Fruit fly (Drosophila melanogaster): ENCODE results near the gene ifc.

DNA sequence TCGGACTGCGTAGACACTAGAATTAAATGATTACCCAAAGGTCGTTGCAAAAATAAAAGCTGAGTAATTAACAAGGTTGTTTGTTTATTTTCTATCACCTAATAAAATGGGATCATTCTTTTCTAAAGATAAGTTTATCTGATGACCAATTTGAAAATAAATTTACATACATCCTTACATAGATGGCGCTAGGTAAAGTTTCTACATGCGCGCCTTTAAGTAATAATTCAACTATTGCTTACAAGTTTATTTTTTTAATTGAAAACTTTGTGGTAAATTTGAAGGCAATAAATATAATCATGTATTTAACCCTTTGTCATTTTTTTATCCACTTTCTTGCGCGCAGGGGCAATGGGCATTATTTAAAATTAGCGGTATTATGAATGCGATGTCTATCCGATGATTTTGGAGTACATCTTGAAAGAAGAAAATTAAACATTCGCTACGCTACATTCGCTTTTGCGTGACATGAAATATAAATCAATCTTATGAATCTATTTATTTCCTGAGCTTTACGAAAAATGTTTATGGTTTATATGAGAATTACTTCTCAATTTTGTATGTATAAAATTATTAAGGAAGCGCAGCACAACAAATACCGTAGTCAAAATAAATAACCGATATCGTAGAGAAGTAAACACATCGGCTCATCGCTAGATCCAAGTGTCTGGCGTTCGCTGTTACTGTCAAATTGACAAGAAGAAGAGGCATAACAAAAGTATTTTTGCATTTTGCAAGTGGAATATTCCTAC, 37.2 kb upstream of the ifc start, which contains the start of gene CG9044:
- TF ChIP-seq CG7786 (GFP tag; optimal IDR thresholded peaks at IDR 0.05) (peak; percentile 57), CG11723 (GFP tag; optimal IDR thresholded peaks at IDR 0.05) (no peak), CG5245 (GFP tag; optimal IDR thresholded peaks at IDR 0.05) (no peak), Poxn (GFP tag; IDR thresholded peaks at IDR 0.05) (no peak), dan (GFP tag; IDR thresholded peaks at IDR 0.05) (no peak), Dfd (GFP tag; optimal IDR thresholded peaks at IDR 0.05) (no peak), gfzf (GFP tag; optimal IDR thresholded peaks at IDR 0.05) (peak; percentile 19), gsb-n (tag; optimal IDR thresholded peaks at IDR 0.05) (no peak), Blimp-1 (GFP tag; optimal IDR thresholded peaks at IDR 0.05) (no peak), Ada2b (GFP tag; IDR thresholded peaks at IDR 0.05) (peak; percentile 45; the same call in 1 of the 2 replicates), Lpt (GFP tag; optimal IDR thresholded peaks at IDR 0.05) (no peak), lola (GFP tag; optimal IDR thresholded peaks at IDR 0.05) (peak in 1 of 3 experiments; percentile 53)

All from whole organism, embryonic.